Worm (Caenorhabditis elegans): ENCODE measurements around the gene F54D12.2.
A peak's percentile ranks its signal among the peaks of the same experiment; 100 is the strongest.

Gene F54D12.2

DNA sequence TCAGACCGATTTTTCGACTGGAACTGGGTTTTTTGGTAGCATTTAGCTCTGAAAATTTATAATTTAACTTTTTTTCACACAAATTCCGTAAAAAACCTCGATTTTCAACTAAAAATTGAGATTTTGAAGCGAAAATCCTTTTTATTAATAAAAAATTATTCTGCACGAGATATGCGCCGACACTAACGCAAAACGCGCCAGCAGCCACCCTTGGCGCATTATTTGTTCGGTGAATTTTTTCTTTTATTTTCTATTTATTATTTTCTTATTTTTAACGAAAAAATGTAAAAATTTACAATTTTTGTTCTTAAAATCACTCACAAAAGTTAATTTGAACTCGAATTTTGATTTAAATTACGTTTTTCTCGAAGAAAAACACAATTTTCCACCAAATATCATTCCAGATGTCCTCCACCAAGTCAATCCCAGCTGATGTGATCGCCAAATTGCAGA lies 3.7 kb downstream of the F54D12.2 start, which contains the start of gene Y51H7C.7 (continued):
- TF ChIP-seq zip-4 (GFP tag; optimal IDR thresholded peaks at IDR 0.05) (no peak), egl-27 (tag; optimal IDR thresholded peaks at IDR 0.05) (no peak), ces-1 (GFP tag; optimal IDR thresholded peaks at IDR 0.05) (no peak), egl-13 (tag; optimal IDR thresholded peaks at IDR 0.05) (peak; percentile 48), isw-1 (GFP tag; IDR thresholded peaks at IDR 0.05) (peak; percentile 56)

DNA sequence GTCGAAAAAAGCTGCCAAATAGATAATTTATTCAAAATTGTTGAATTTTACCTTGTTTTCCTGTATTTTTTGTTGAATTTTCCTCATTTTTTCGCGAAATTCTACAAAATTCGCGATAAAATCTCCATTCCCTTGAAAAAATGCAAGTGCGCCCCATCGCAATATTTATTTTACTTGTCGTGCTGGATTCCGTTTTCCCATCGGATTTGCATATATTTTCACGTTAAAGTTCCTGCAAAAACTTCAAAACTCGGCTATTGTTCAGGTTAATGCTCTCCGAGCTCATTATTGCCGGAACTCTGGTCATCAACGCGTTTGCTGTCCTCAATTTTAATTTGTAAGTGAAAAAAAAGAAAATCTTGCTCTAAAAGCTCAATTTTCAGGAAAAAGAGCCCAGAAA lies 4.6 kb downstream of the F54D12.2 start, which contains the start of the genes Y51H7C.41 and cogc-4:
Gene Y51H7C.41 (plus strand): TSS at position 266 of the 400 bp plus-strand sequence.
Gene cogc-4 (plus strand): TSS at position 386 of the 400 bp plus-strand sequence.
- TF ChIP-seq efl-1 (optimal IDR thresholded peaks at IDR 0.05) = no peak
- peak in 1 of 2 experiments; percentile 90 for TF ChIP-seq efl-1 (GFP tag; optimal IDR thresholded peaks at IDR 0.05 in 1 of 2)
- no peak for TF ChIP-seq snu-23 (GFP tag; optimal IDR thresholded peaks at IDR 0.05)
- no peak for TF ChIP-seq fkh-10 (GFP tag; optimal IDR thresholded peaks at IDR 0.05)
- TF ChIP-seq fos-1 (tag; optimal IDR thresholded peaks at IDR 0.05) = no peak
- TF ChIP-seq ama-1 (optimal IDR thresholded peaks at IDR 0.05) = no peak
- no peak for TF ChIP-seq sptf-1 (tag; optimal IDR thresholded peaks at IDR 0.05)
- TF ChIP-seq dpl-1 (GFP tag; optimal IDR thresholded peaks at IDR 0.05) = peak in 1 of 3 experiments; percentile 19
- no peak for TF ChIP-seq xbp-1 (tag; optimal IDR thresholded peaks at IDR 0.05)

DNA sequence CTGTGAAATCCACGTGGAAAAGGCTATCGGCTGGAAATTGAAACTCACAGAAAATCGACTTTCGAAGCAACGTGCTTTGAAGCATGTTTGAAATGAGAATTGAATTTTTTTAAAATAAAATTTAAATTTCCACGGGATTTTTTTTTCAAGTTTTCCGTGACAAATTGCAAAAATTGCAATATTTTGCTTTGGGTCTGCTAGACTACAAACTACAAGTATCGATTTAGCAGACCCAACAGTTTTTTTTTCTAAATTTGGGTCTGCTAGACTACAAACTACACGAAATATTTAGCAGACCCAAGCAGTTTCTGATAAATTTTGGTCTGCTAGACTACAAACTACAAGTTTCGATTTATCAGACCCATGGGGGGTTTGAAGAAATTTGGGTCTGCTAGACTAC lies 12.9 kb downstream of the F54D12.2 start, which contains the start of gene Y51H7C.9:
Gene Y51H7C.9 (minus strand): TSS at position 101 of the 400 bp plus-strand sequence.
- TF ChIP-seq nhr-12 (tag; optimal IDR thresholded peaks at IDR 0.05) (no peak), egl-27 (tag; optimal IDR thresholded peaks at IDR 0.05) (no peak), nhr-19 (GFP tag; conservative IDR thresholded peaks at IDR 0.05) (no peak), zip-4 (GFP tag; optimal IDR thresholded peaks at IDR 0.05) (no peak), mep-1 (tag; optimal IDR thresholded peaks at IDR 0.05) (no peak), mdl-1 (tag; optimal IDR thresholded peaks at IDR 0.05) (no peak), snpc-4 (tag; optimal IDR thresholded peaks at IDR 0.05) (no peak), vab-15 (tag; optimal IDR thresholded peaks at IDR 0.05) (no peak), xbp-1 (tag; optimal IDR thresholded peaks at IDR 0.05) (no peak), lin-13 (GFP tag; optimal IDR thresholded peaks at IDR 0.05) (no peak), dpl-1 (GFP tag; optimal IDR thresholded peaks at IDR 0.05) (no peak), tlp-1 (tag; optimal IDR thresholded peaks at IDR 0.05) (no peak), sptf-1 (tag; optimal IDR thresholded peaks at IDR 0.05) (no peak), nhr-85 (tag) (no peak), pqm-1 (tag; optimal IDR thresholded peaks at IDR 0.05) (no peak), zag-1 (tag; optimal IDR thresholded peaks at IDR 0.05) (no peak), elt-3 (tag; optimal IDR thresholded peaks at IDR 0.05) (no peak), nhr-20 (tag; optimal IDR thresholded peaks at IDR 0.05) (no peak)

DNA sequence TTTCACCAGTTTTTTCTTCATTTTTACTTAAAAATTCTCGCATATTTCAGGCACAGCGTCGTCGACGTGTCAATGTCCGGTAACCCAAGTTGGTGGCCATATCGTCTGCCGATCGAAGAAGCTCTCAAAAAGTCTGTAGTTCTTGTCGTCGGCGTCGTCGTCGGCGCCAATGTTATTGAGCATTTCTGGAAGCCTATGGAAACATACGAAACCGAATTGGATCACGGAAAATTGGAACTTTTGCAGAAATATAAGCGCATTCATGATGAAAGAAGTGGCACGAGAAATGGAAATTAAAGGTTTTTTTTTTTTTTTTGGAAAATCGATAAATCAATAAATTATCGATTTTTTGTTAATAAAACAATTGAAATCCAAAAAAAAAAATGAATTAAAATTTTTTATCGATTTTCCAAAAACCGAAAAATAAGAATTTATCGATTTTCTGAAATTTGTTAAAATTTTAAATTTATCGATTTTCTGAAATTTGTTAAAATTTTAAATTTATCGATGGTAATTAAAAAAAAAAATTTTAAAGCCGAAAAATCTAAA lies 13.9 kb downstream of the F54D12.2 start, which contains the start of gene alkb-1:
Gene alkb-1 (plus strand): TSS at position 51 of the 549 bp plus-strand sequence.
- no peak for TF ChIP-seq F16B12.6 (tag; optimal IDR thresholded peaks at IDR 0.05)
- TF ChIP-seq lin-39 (tag; optimal IDR thresholded peaks at IDR 0.05) = no peak
- no peak for TF ChIP-seq hpl-2 (GFP tag; optimal IDR thresholded peaks at IDR 0.05)
- no peak for TF ChIP-seq Y116A8C.19 (tag; optimal IDR thresholded peaks at IDR 0.05; ENCODE audit: borderline replicate concordance)
- no peak for TF ChIP-seq efl-3 (GFP tag; optimal IDR thresholded peaks at IDR 0.05)
- no peak for TF ChIP-seq fkh-8 (tag; optimal IDR thresholded peaks at IDR 0.05)
- no peak for TF ChIP-seq unc-98 (GFP tag; IDR thresholded peaks at IDR 0.05)

DNA sequence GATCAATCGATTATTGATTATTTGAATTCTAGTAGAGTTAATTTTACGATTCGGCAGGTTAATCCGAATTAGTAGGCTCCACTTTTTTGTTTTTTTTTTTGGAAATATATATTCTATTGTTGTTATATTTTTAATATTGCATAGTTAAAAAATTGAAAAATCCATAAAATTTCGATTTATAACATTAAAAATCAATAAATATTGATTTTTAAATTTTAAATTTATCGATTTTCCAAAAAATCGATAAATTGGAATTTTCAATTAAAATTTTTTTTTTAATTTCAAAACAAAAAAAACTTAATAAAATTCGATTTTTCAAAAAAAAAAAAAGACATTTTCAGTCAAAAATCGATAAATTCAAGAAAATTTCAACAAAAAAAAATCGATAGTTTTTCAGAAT lies 21.5 kb downstream of the F54D12.2 start:
- no peak for TF ChIP-seq nhr-19 (GFP tag; conservative IDR thresholded peaks at IDR 0.05)
- no peak for TF ChIP-seq pax-3 (tag; optimal IDR thresholded peaks at IDR 0.05)
- TF ChIP-seq efl-1 (optimal IDR thresholded peaks at IDR 0.05) = no peak
- peak in 1 of 2 experiments; percentile 86 for TF ChIP-seq efl-1 (GFP tag; optimal IDR thresholded peaks at IDR 0.05 in 1 of 2)
- no peak for TF ChIP-seq skn-1 (tag; optimal IDR thresholded peaks at IDR 0.05)

All from whole organism, L1 larva.